Worm (Caenorhabditis elegans): ENCODE results near the gene shl-1.

ce11 chrIV:6383970-6384369, at the start of gene shl-1:
- TF ChIP-seq klf-2 (GFP tag; conservative IDR thresholded peaks at IDR 0.05), result no peak
- TF ChIP-seq ref-1 (GFP tag; conservative IDR thresholded peaks at IDR 0.05), result no peak

Measured in whole organism, midembryonic.